Fruit fly (Drosophila melanogaster) whole organism, pupa: Measurements from ENCODE around the gene RpS27A.

Experiments used
- CG10348 ChIP-seq: fragments of 200-800 bp; sonication (Bioruptor generic); IDR thresholded peaks from 2 replicates; pipeline ENCODE4 v1.3.6; 2022; ENCODE audit warnings: missing biosample characterization, missing genetic modification characterization
- CG12605 ChIP-seq: fragments of 200-800 bp; sonication (Bioruptor generic); IDR thresholded peaks from 2 replicates; pipeline ENCODE4 v1.3.6; 2022; ENCODE audit warnings: missing biosample characterization, missing genetic modification characterization
- CG13204 ChIP-seq: fragments of 200-800 bp; sonication (Bioruptor generic); optimal IDR thresholded peaks from 2 replicates; lab custom pipeline; 2018; ENCODE audit warnings: missing biosample characterization, mild to moderate bottlenecking, missing genetic modification characterization, moderate library complexity
- CG14655 ChIP-seq: fragments of 200-800 bp; sonication (Bioruptor generic); optimal IDR thresholded peaks from 3 replicates; lab custom pipeline; 2017; ENCODE audit warnings: mild to moderate bottlenecking, missing biosample characterization, missing genetic modification reagents, missing genetic modification characterization
- CG15710 ChIP-seq: fragments of 200-800 bp; sonication (Bioruptor generic); optimal IDR thresholded peaks from 2 replicates; lab custom pipeline; 2018; ENCODE audit warnings: missing biosample characterization, mild to moderate bottlenecking, missing genetic modification characterization, moderate library complexity
- CG17806 ChIP-seq: fragments of 200-800 bp; sonication (Bioruptor generic); optimal IDR thresholded peaks from 2 replicates; lab custom pipeline; 2018; ENCODE audit warnings: missing biosample characterization, mild to moderate bottlenecking, missing genetic modification characterization, moderate library complexity
- CG32121 ChIP-seq: fragments of 200-800 bp; sonication (Bioruptor generic); IDR thresholded peaks from 2 replicates; pipeline ENCODE4 v1.3.6; 2022; ENCODE audit warnings: missing biosample characterization, missing genetic modification characterization
- CG34367 ChIP-seq: fragments of 200-800 bp; sonication (Bioruptor generic); optimal IDR thresholded peaks from 2 replicates; lab custom pipeline; 2018; ENCODE audit warnings: missing biosample characterization, mild to moderate bottlenecking, missing genetic modification characterization
- CG4496 ChIP-seq: fragments of 200-800 bp; sonication (Bioruptor generic); IDR thresholded peaks from 3 replicates; pipeline ENCODE4 v1.3.6; 2022; ENCODE audit warnings: missing biosample characterization, missing genetic modification characterization
- CG8159 ChIP-seq: fragments of 200-800 bp; sonication (Bioruptor generic); optimal IDR thresholded peaks from 3 replicates; lab custom pipeline; 2018; ENCODE audit warnings: missing biosample characterization, mild to moderate bottlenecking, missing genetic modification characterization, moderate library complexity
- CG8301 ChIP-seq: fragments of 200-800 bp; sonication (Bioruptor generic); optimal IDR thresholded peaks from 2 replicates; lab custom pipeline; 2018; ENCODE audit warnings: missing biosample characterization, mild to moderate bottlenecking, missing genetic modification characterization
- CG9948 ChIP-seq: fragments of 200-800 bp; sonication (Bioruptor generic); optimal IDR thresholded peaks from 2 replicates; lab custom pipeline; 2018; ENCODE audit warnings: missing biosample characterization, mild to moderate bottlenecking, missing genetic modification characterization, moderate library complexity
- D1 ChIP-seq: fragments of 200-800 bp; sonication (Bioruptor generic); optimal IDR thresholded peaks from 2 replicates; lab custom pipeline; 2018; ENCODE audit warnings: missing biosample characterization, mild to moderate bottlenecking, missing genetic modification characterization, moderate library complexity
- EcR ChIP-seq: fragments of 200-800 bp; sonication (Bioruptor generic); optimal IDR thresholded peaks from 3 replicates; lab custom pipeline; 2019; ENCODE audit warnings: missing biosample characterization, missing genetic modification characterization, mild to moderate bottlenecking, moderate library complexity, missing genetic modification reagents
- Ets98B ChIP-seq: fragments of 200-800 bp; sonication (Bioruptor generic); IDR thresholded peaks from 2 replicates; pipeline ENCODE4 v1.3.6; 2022; ENCODE audit warnings: missing biosample characterization, missing genetic modification characterization
- Pif1A ChIP-seq: fragments of 200-800 bp; sonication (Bioruptor generic); optimal IDR thresholded peaks from 3 replicates; lab custom pipeline; 2016; ENCODE audit warnings: missing biosample characterization, missing genetic modification characterization
- Pif1B ChIP-seq: fragments of 200-800 bp; sonication (Bioruptor generic); optimal IDR thresholded peaks from 3 replicates; lab custom pipeline; 2016; ENCODE audit warnings: missing biosample characterization, missing genetic modification characterization
- Snoo ChIP-seq: fragments of 200-800 bp; sonication (Bioruptor generic); optimal IDR thresholded peaks from 3 replicates; lab custom pipeline; 2017; ENCODE audit warnings: missing biosample characterization, mild to moderate bottlenecking, missing genetic modification characterization, inconsistent platforms
- fd96Ca ChIP-seq: fragments of 200-800 bp; sonication (Bioruptor generic); IDR thresholded peaks from 3 replicates; pipeline ENCODE4 v1.3.6; 2022; ENCODE audit warnings: missing biosample characterization, missing genetic modification characterization
- gl ChIP-seq: fragments of 200-800 bp; sonication (Bioruptor generic); optimal IDR thresholded peaks from 2 replicates; lab custom pipeline; 2018; ENCODE audit warnings: missing biosample characterization, mild to moderate bottlenecking, missing genetic modification characterization
- rn ChIP-seq: fragments of 200-800 bp; sonication (Bioruptor generic); IDR thresholded peaks from 2 replicates; pipeline ENCODE4 v1.3.6; 2022; ENCODE audit warnings: missing biosample characterization, missing genetic modification characterization

Gene RpS27A

dm6 chr2L:10413251-10414127, 5.3 kb downstream of the RpS27A start, which contains the start of the genes CG5355 and Klp31E:
TSS of gene CG5355 (minus strand) at chr2L:10413463.
TSS of gene Klp31E (plus strand) at chr2L:10414017.
- TF ChIP-seq CG34367 (tag; lab: Kevin White, UChicago) = peak; percentile 54
- TF ChIP-seq Pif1A (GFP tag; lab: Kevin White, UChicago) = no peak
- TF ChIP-seq CG15710 (tag; lab: Kevin White, UChicago) = peak; percentile 73
- TF ChIP-seq CG17806 (tag; lab: Kevin White, UChicago) = peak; percentile 55
- no peak for TF ChIP-seq CG10348 (GFP tag; lab: Robert Waterston, UW)
- peak; percentile 78 for TF ChIP-seq CG8159 (tag; lab: Kevin White, UChicago)
- peak; percentile 58 for TF ChIP-seq Snoo (tag; lab: Kevin White, UChicago)
- TF ChIP-seq CG9948 (tag; lab: Kevin White, UChicago) = peak; percentile 60

dm6 chr2L:10418981-10419380, 10.8 kb downstream of the RpS27A start, which contains the start of gene RfC3:
TSS of gene RfC3 (plus strand) at chr2L:10419190.
- no peak for TF ChIP-seq Ets98B (GFP tag; lab: Robert Waterston, UW)
- TF ChIP-seq CG8301 (tag; lab: Kevin White, UChicago) = no peak
- no peak for TF ChIP-seq gl (tag; lab: Kevin White, UChicago)
- TF ChIP-seq CG12605 (GFP tag; lab: Robert Waterston, UW) = no peak
- no peak for TF ChIP-seq CG32121
- TF ChIP-seq CG10348 (GFP tag; lab: Robert Waterston, UW) = no peak
- no peak for TF ChIP-seq fd96Ca (GFP tag; lab: Robert Waterston, UW)
- TF ChIP-seq CG8159 (tag; lab: Kevin White, UChicago) = no peak
- TF ChIP-seq Pif1B (GFP tag; lab: Kevin White, UChicago) = no peak
- TF ChIP-seq CG14655 (GFP tag; lab: Kevin White, UChicago) = no peak
- no peak for TF ChIP-seq CG13204 (GFP tag; lab: Kevin White, UChicago)

dm6 chr2L:10422643-10423606, 14.8 kb downstream of the RpS27A start, which contains the start of the genes pie and Wdfy2:
TSS of gene pie (minus strand) at chr2L:10422780.
TSS of gene Wdfy2 (plus strand) at chr2L:10423291.
- peak; percentile 16 for TF ChIP-seq CG15710 (tag; lab: Kevin White, UChicago)
- no peak for TF ChIP-seq CG32121
- no peak for TF ChIP-seq EcR (GFP tag; lab: Kevin White, UChicago)
- no peak for TF ChIP-seq CG8159 (tag; lab: Kevin White, UChicago)
- no peak for TF ChIP-seq CG8301 (tag; lab: Kevin White, UChicago)
- no peak for TF ChIP-seq D1

dm6 chr2L:10425599-10425998, 17.4 kb downstream of the RpS27A start:
- TF ChIP-seq EcR (GFP tag; lab: Kevin White, UChicago) (no peak), CG34367 (tag; lab: Kevin White, UChicago) (no peak), CG12605 (GFP tag; lab: Robert Waterston, UW) (no peak), CG8301 (tag; lab: Kevin White, UChicago) (no peak), Pif1A (GFP tag; lab: Kevin White, UChicago) (no peak), D1 (no peak), CG9948 (tag; lab: Kevin White, UChicago) (no peak), CG14655 (GFP tag; lab: Kevin White, UChicago) (no peak), rn (GFP tag; lab: Robert Waterston, UW) (no peak), CG13204 (GFP tag; lab: Kevin White, UChicago) (no peak), Pif1B (GFP tag; lab: Kevin White, UChicago) (no peak), CG32121 (no peak), CG8159 (tag; lab: Kevin White, UChicago) (no peak), CG4496 (GFP tag; lab: Robert Waterston, UW) (no peak), Ets98B (GFP tag; lab: Robert Waterston, UW) (no peak), CG17806 (tag; lab: Kevin White, UChicago) (no peak), gl (tag; lab: Kevin White, UChicago) (no peak), CG15710 (tag; lab: Kevin White, UChicago) (no peak), Snoo (tag; lab: Kevin White, UChicago) (no peak), fd96Ca (GFP tag; lab: Robert Waterston, UW) (no peak)

dm6 chr2L:10426534-10427048, 18.4 kb downstream of the RpS27A start, which contains the start of the genes SmB and KdelR:
TSS of gene SmB (minus strand) at chr2L:10426627.
TSS of gene KdelR (plus strand) at chr2L:10426887.
- TF ChIP-seq Pif1B (GFP tag; lab: Kevin White, UChicago) (no peak), fd96Ca (GFP tag; lab: Robert Waterston, UW) (no peak), EcR (GFP tag; lab: Kevin White, UChicago) (no peak), CG9948 (tag; lab: Kevin White, UChicago) (no peak), CG15710 (tag; lab: Kevin White, UChicago) (no peak), CG10348 (GFP tag; lab: Robert Waterston, UW) (no peak), CG14655 (GFP tag; lab: Kevin White, UChicago) (no peak), CG8159 (tag; lab: Kevin White, UChicago) (no peak), gl (tag; lab: Kevin White, UChicago) (no peak), D1 (no peak), CG4496 (GFP tag; lab: Robert Waterston, UW) (no peak), Pif1A (GFP tag; lab: Kevin White, UChicago) (no peak), CG12605 (GFP tag; lab: Robert Waterston, UW) (no peak), CG32121 (no peak), CG13204 (GFP tag; lab: Kevin White, UChicago) (no peak)
